Fruit fly (Drosophila melanogaster) whole organism, wandering third instar larva: ENCODE measurements around the gene Nph.

Source experiments
- Mio ChIP-seq: sonication (Bioruptor generic); optimal IDR thresholded peaks from 2 replicates; lab custom pipeline; 2016; ENCODE audit warnings: missing biosample characterization, missing genetic modification characterization
- dl ChIP-seq, 2 experiments: fragments of 175-275, 200-275 bp in 1 of 2; fragments of 200-275 bp in 1 of 2; sonication (Bioruptor generic); optimal IDR thresholded peaks; lab custom pipeline; 2018; ENCODE audit warnings: mild to moderate bottlenecking in 2 of 2, missing biosample characterization in 2 of 2, missing genetic modification characterization in 2 of 2, moderate library complexity in 2 of 2; ENCODE audit not compliant: partially characterized antibody in 2 of 2, insufficient read depth in 1 of 2
- dsf ChIP-seq: sonication (Bioruptor generic); optimal IDR thresholded peaks from 2 replicates; lab custom pipeline; 2016; ENCODE audit warnings: missing biosample characterization, missing genetic modification characterization, borderline replicate concordance
- pan ChIP-seq: fragments of >200 bp; optimal IDR thresholded peaks from 2 replicates; lab custom pipeline; 2017
- sv ChIP-seq: fragments of 200-800 bp; sonication (Bioruptor generic); optimal IDR thresholded peaks from 3 replicates; lab custom pipeline; 2016; ENCODE audit warnings: missing biosample characterization, missing genetic modification characterization

DNA sequence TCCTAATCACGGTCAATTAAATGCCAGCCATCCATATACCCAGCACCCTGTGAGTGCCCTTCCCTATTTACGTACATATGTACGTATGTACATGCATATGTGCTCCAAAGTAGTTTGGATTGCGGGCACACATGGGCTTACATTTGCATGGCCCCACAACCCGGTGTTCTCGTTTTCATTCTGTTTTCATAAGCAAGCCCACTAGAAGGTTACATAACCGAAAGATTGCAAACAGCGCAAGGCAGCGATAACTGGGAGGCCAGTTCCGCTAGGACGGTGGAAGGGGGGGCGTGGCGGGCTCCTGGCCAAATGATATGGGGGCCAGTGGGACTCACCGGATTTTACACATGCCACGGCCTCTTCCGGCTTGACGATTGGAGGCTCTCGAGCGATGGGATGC lies 9.8 kb upstream of the Nph start:
- TF ChIP-seq pan (lab: Kevin White, UChicago): no peak
- no peak for TF ChIP-seq sv (GFP tag; lab: Kevin White, UChicago)
- no peak for TF ChIP-seq dl (GFP tag; optimal IDR thresholded peaks at IDR 0.05; lab: Kevin White, UChicago; ENCODE audit: insufficient read depth in 1 of 2, partially characterized antibody in 2 of 2)
- no peak for TF ChIP-seq Mio (GFP tag; lab: Kevin White, UChicago)
- no peak for TF ChIP-seq dsf
